Worm (Caenorhabditis elegans) whole organism, late embryonic: ENCODE results near the gene T12B5.15.

Experiments used
- C08G9.2 ChIP-seq: sonication (generic microtip); optimal IDR thresholded peaks from 2 replicates; lab custom pipeline; 2016; ENCODE audit warnings: mild to moderate bottlenecking, missing genetic modification characterization, moderate library complexity, missing compliant biosample characterization
- ama-1 ChIP-seq: fragments of 150-350 bp; optimal IDR thresholded peaks from 2 replicates; lab custom pipeline; 2014
- ceh-24 ChIP-seq: sonication (generic microtip); optimal IDR thresholded peaks from 2 replicates; lab custom pipeline; 2016; ENCODE audit warnings: mild to moderate bottlenecking, missing genetic modification characterization, missing compliant biosample characterization
- ttx-3 ChIP-seq: sonication (generic microtip); optimal IDR thresholded peaks from 2 replicates; lab custom pipeline; 2016; ENCODE audit warnings: missing genetic modification reagents, missing genetic modification characterization, missing compliant biosample characterization
- unc-42 ChIP-seq: sonication (generic microtip); optimal IDR thresholded peaks from 2 replicates; lab custom pipeline; 2016; ENCODE audit warnings: missing genotype, missing genetic modification characterization, missing compliant biosample characterization
- zip-5 ChIP-seq: sonication (generic microtip); optimal IDR thresholded peaks from 2 replicates; lab custom pipeline; 2016; ENCODE audit warnings: missing genetic modification characterization, missing compliant biosample characterization

DNA sequence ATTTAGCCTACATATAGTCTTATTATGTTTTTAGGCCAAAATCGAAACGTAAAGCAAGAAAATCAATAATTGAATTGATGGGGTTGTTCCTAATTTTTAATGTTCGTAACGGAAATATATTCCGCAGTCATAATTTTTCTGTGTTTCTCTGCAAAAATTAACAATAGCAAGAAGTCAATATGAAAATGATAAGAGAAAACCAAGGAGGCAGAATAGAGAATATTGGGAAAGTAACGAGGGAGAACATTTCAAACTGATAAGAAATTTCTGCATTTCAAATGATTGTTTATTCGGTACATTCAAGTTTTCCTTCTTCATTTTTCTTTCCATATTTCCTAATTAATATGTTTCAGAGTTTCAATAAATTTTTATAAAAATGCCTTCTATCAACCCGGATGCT, 1.5 kb upstream of the T12B5.15 start, which contains the start of gene fbxa-54:
- TF ChIP-seq ama-1 (no peak), C08G9.2 (no peak), zip-5 (tag; lab: Kevin White, UChicago) (no peak), ttx-3 (tag; lab: Kevin White, UChicago) (no peak), ceh-24 (tag; lab: Kevin White, UChicago) (no peak), unc-42 (tag; lab: Kevin White, UChicago) (no peak)
